Fruit fly (Drosophila melanogaster) whole organism, embryonic: ENCODE results near the gene Hrd3.

Source experiments
- CG13123 ChIP-seq: fragments of 200-800 bp; sonication (Bioruptor generic); optimal IDR thresholded peaks from 2 replicates; lab custom pipeline; 2016; ENCODE audit warnings: missing biosample characterization, missing genetic modification characterization
- CG33213 ChIP-seq: fragments of 200-800 bp; sonication (Bioruptor generic); optimal IDR thresholded peaks from 3 replicates; lab custom pipeline; 2016; ENCODE audit warnings: missing biosample characterization, missing genetic modification characterization
- Doc3 ChIP-seq: fragments of 200-800 bp; sonication (Bioruptor generic); IDR thresholded peaks from 3 replicates; pipeline ENCODE4 v1.3.6; 2022; ENCODE audit warnings: missing biosample characterization, missing genetic modification characterization; ENCODE audit not compliant: partially characterized antibody
- GATAe ChIP-seq: fragments of 200-800 bp; sonication (Bioruptor generic); conservative IDR thresholded peaks from 2 replicates; pipeline ENCODE4 v1.3.6; 2022; ENCODE audit warnings: missing biosample characterization, missing genetic modification characterization
- da ChIP-seq: fragments of 200-800 bp; sonication (Bioruptor generic); optimal IDR thresholded peaks from 2 replicates; lab custom pipeline; 2016; ENCODE audit warnings: missing biosample characterization, missing genetic modification characterization
- tna ChIP-seq: fragments of 200-800 bp; sonication (Bioruptor generic); IDR thresholded peaks from 2 replicates; pipeline ENCODE4 v1.3.6; 2022; ENCODE audit warnings: missing biosample characterization, missing genetic modification characterization; ENCODE audit not compliant: partially characterized antibody

- TF ChIP-seq CG13123 (GFP tag; lab: Kevin White, UChicago) (no peak), Doc3 (GFP tag; lab: Robert Waterston, UW) (no peak), GATAe (GFP tag; lab: Robert Waterston, UW) (no peak), CG33213 (no peak), da (GFP tag; lab: Kevin White, UChicago) (no peak), tna (GFP tag; lab: Robert Waterston, UW) (no peak)
Measured at dm6 chr3R:23784925-23785680, 26.7 kb upstream of the Hrd3 start.
